Worm (Caenorhabditis elegans): Measurements from ENCODE around the gene B0024.13.

Gene B0024.13

DNA sequence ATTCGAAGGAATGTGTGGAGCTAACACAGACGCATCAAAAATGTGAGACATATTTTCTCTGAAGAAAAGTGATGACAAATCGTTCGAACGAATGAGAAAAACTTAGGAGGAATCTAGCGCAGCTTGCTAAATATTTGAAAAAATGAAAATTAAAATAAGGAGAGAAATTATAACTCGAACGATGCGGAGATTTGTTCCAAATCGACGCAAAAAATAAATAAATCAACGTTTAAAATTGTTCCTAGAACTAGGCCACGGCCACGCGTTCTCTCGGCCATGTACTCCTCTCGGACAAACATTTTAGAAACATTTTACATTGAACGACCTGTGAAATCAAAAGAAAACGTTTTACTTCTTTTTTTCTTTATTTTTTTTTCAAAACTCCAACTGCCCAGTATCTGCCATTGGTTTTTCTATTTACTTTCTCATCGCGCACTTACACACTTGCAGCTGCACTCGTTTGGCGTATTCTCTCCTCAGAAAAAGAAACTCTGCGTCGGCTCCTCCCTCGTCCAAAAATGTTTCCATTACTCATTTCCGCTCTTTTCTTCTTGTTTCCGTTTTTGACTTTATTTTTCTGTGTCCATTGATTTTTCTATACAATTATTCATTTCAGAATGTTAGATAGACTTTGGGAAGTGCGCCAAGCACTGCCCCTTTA, at the start of gene B0024.13, which contains the start of gene gna-1:
TSS of gene B0024.13 (plus strand) at position 611 of the 661 bp plus-strand sequence.
TSS of gene gna-1 (minus strand) at position 51 of the 661 bp plus-strand sequence.
- no peak for TF ChIP-seq unc-62 (GFP tag; optimal IDR thresholded peaks at IDR 0.05)

DNA sequence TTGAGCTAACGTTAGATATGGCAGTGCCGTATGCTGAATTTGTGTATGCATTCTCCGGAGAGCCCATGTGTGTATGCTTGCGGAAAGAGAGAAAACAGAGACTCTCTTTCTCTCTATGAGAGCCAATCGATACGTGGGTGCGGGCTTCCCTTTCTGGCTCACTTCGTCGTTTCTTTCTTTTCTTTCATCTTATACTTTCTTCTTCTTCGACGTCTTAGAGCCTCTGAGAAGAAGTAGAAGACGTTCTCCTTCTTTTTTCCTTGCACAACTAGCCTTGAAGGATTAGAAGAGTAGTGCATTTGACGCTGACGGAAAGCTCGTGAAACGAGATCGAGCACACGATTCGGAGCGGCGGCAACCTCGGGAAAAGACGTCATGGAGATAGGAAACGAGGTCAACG, 46.7 kb upstream of the B0024.13 start:
- no peak for TF ChIP-seq unc-62 (GFP tag; optimal IDR thresholded peaks at IDR 0.05)

DNA sequence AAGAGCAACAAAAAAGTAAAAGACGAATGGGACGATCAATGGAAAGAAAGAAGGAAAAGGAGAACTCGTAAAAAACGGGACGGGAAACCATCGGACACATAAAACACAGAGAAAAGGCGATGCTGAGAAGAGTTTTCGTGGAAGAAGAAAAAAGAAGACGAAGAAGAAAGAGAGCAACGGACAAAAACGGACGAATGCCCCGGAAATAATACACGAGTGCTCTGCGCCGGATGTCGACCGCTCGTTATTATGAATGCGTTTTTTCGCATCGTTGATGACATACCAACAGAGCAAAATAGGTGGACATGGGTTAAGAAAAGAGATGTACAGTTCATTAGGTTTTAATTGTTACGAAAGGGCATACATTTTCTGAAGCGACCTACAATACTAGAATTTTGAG, 44.9 kb upstream of the B0024.13 start, which contains the start of gene Y22F5A.11:
TSS of gene Y22F5A.11 (minus strand) at position 28 of the 400 bp plus-strand sequence.
- TF ChIP-seq unc-62 (GFP tag; optimal IDR thresholded peaks at IDR 0.05), result no peak

DNA sequence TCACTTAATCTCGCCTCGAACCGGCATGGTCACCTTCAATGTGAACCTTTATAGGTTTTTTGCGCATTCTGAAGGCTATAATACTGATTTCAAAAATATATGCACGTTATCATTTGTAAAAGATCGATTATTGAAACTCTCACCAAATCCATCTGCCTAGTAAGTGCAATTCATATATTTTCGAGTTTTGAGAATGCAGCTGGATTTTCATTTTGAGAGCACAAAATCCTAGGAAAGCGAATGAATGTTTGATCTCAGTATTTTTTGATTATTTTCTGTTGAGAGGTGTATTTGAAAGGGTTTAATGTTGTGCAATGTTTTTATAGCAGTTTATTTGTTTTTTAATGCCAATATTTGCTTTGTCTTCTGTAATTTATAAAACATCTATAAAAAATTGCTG, 44.5 kb upstream of the B0024.13 start:
- no peak for TF ChIP-seq unc-62 (GFP tag; optimal IDR thresholded peaks at IDR 0.05)

DNA sequence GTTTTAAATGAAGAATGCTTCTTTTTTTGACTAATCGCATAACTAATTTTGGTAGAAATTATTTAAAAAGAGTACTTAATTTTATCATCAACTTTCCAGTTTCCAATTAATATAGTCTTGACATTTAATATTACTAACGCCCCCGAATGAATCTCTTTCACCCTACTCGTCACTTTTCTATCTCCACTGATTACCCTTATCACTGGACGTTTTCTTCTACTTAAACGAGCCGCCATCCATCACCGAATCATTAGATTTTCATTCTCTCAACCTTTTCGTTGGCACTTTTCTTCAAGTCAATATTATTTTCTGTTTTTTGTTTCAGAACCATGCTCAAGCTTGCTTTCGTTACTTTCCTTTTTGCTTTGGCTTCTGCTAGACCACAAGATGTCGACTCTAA, 42.9 kb upstream of the B0024.13 start, which contains the start of gene lys-1:
TSS of gene lys-1 (plus strand) at position 326 of the 400 bp plus-strand sequence.
- no peak for TF ChIP-seq unc-62 (GFP tag; optimal IDR thresholded peaks at IDR 0.05)

DNA sequence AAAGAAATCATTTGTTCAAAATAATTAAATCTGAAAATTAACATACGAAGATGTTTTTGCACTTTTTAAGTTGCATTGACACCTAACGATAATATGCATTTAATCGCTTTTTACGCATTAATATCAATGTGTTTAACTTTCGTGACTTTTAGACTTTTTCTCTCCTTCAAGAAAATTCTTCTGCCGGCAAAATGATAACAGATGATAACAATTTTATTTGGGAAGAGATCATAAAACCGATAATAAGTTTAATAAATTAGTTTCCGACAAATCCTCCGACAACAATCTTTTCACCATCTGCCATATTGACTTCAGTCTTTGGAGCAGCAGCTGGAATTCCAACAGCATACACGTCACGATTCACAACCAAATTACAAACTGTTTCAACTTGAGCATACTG, 40.4 kb upstream of the B0024.13 start:
- TF ChIP-seq unc-62 (GFP tag; optimal IDR thresholded peaks at IDR 0.05), result no peak

DNA sequence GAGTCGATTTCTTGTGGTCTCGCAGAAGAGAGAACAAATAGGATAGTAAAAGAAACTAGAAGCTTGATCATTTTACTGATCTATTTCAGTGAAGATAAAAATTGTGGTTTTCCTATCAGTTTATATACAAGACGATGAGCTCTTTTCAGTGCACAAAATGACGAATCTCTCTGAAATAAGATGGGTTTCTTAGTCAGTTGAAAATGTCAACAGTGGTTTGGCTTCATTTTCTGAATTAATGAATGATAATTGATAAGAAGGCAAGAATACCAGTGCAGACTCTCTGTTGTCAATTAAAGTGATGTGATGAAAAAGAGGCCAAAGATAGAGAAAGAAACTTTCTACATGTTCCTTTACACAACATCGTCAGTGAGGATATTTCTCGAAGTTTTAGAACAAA, 39.1 kb upstream of the B0024.13 start, which contains the start of gene lys-2:
TSS of gene lys-2 (minus strand) at position 101 of the 400 bp plus-strand sequence.
- no peak for TF ChIP-seq unc-62 (GFP tag; optimal IDR thresholded peaks at IDR 0.05)

DNA sequence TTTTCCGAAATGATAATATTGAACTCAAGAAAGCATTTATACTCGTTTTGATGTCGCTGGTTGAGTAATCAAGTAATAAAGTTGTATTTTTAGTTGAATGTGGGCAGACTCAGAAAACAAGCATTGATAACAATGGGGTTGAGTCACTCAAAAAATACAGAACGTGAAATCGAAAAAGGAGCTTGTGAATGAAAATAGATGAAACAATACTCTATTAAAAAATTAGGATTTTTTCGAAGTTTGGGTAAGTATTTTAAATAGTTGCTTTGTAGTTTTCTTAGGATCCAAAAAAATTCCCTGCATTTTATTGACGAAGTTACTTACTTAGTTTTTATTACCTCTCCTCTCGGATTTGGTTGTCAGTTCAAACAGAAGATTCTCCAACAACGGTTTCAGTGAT, 37.1 kb upstream of the B0024.13 start, which contains the start of gene lys-3:
TSS of gene lys-3 (minus strand) at position 101 of the 400 bp plus-strand sequence.
- TF ChIP-seq unc-62 (GFP tag; optimal IDR thresholded peaks at IDR 0.05), result no peak

DNA sequence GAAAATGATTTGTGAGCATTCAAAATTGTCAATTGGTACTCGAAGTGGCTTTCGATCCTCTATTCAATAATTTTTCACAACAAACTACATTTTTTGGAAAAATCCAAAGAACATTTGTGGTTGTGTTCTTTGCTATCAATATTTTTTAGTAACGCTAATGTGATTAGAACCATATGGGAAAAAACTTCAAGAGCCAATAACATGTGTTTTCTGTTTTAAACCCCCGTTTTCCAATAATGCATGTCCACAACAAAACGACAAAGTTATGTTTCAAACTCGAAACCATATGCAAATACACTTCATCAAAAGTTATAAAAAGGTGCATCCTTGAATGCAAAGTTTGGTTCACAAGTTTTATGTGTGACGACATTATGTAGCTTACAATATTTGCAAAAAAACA, 34.7 kb upstream of the B0024.13 start:
- no peak for TF ChIP-seq unc-62 (GFP tag; optimal IDR thresholded peaks at IDR 0.05)

DNA sequence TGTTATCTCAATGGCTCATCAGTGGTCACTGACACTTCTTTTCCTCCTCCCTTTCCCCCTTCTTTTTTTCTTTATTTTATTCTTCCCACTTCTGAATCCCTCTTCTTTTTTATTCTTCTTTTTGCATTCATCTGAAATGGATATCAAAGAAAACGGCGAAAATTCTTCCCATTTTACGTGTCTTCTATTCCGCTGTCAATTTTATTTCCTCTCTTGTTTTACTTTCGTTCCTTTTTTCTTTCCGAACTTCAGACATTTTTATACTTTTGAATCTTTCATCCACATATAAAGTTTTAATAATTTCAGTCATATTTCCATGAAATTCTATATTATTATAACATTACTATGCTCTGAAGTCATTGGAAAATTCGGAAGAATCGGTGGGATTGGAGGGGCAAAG, 33.3 kb upstream of the B0024.13 start, which contains the start of gene B0024.3:
TSS of gene B0024.3 (plus strand) at position 301 of the 400 bp plus-strand sequence.
- no peak for TF ChIP-seq unc-62 (GFP tag; optimal IDR thresholded peaks at IDR 0.05)

DNA sequence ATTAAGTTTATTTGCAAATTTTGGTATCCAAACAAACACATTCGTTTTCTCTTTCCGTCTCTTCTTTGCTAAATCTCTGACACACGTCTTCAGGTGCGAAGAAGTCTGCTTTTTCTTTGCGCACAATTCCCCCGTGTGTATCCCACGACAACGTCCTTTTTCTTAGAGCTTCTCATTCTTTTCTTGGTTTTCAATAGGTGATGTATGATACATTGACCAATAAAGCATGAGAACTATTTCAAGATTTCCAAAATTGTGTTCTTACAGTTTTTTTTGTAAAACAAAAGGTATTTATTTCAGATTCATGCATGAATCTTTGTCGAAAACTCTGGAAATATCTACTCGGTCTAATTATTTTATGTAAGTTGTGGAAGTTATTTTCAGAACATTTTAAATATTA, 30.8 kb upstream of the B0024.13 start, which contains the start of gene B0024.15:
TSS of gene B0024.15 (plus strand) at position 301 of the 400 bp plus-strand sequence.
- TF ChIP-seq unc-62 (GFP tag; optimal IDR thresholded peaks at IDR 0.05), result no peak

DNA sequence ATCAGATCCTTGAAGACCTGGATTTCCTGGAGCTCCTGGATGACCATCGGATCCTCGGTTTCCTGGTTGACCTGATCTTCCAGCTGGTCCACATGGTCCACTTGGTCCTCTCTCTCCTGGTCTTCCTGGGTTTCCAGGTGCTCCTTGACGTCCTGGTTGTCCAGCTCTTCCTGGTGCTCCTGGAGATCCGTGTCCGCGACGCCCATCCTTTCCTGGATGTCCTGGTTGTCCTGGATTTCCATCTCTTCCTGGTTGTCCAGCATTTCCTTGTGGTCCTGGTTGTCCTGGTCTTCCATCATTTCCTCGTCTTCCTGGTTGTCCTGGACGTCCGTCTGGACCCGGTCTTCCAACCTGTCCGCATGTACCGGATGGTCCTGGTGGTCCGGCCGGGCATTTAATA, 28.7 kb upstream of the B0024.13 start:
- TF ChIP-seq unc-62 (GFP tag; optimal IDR thresholded peaks at IDR 0.05), result no peak

DNA sequence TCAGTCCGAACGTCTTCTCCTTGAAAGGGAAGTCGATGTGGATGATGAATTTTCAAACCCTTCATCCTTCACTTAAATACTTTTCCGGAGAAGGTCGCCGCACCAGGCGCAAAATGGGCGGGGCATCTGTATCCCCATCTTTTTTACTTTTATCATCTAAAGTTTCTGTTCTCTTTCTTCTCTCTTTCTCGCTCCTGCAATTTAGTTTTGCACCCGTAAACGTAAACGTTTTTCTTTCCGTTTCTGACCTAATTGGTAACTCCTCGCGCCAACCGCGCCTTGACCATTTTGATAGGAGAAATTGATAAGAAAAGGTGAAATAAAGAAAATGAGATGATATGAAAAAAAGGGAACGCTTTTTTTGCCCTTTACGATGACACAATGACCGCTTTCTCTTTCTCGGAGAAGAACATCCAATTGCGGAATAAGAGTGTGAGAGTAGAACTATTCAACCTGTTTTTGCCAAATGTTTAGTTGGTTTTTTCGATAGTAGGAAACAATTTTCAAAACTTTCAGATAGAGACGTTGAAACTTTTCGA, 27.6 kb upstream of the B0024.13 start, which contains the start of gene col-149:
TSS of gene col-149 (minus strand) at position 51 of the 539 bp plus-strand sequence.
- no peak for TF ChIP-seq unc-62 (GFP tag; optimal IDR thresholded peaks at IDR 0.05)

DNA sequence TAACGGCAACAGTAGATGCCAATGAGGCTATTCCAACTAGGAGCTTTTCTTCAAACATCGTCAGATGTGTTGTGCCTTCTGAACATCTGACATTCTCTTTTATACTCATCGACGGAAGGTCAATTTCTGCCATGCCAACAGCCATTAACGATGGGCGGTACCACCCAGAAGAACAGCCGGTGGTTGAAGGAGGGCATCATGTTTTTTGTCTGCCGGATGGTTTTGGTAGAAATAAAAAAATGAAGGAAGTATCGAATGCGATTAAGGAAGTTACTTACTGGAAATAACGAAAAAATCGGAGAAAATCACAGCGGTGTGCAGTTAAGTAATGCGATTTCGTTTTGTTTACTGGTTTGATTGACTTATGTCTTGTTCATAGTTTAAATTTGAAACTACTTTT, 26.0 kb upstream of the B0024.13 start, which contains the start of gene col-150:
TSS of gene col-150 (minus strand) at position 101 of the 400 bp plus-strand sequence.
- TF ChIP-seq unc-62 (GFP tag; optimal IDR thresholded peaks at IDR 0.05), result no peak

DNA sequence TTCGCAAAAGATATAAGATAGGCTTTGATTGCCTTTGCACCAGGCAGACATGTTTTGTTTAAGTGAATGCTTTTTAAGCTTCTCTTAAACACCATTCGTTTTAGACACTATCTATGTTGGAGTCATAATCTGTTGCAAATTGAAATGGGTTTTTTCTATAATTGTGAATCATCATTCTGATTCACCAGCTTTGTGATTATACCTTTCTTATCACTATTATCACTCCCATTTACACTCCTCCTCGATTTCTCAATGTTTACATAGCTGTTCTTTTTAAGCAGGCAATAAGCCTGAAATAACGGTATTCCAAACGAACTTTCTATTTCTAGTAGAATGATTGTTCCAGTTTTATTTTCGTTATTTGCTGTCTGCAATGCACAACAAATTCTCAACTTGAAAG, 23.4 kb upstream of the B0024.13 start, which contains the start of gene B0024.4:
TSS of gene B0024.4 (plus strand) at position 301 of the 400 bp plus-strand sequence.
- TF ChIP-seq unc-62 (GFP tag; optimal IDR thresholded peaks at IDR 0.05), result no peak

DNA sequence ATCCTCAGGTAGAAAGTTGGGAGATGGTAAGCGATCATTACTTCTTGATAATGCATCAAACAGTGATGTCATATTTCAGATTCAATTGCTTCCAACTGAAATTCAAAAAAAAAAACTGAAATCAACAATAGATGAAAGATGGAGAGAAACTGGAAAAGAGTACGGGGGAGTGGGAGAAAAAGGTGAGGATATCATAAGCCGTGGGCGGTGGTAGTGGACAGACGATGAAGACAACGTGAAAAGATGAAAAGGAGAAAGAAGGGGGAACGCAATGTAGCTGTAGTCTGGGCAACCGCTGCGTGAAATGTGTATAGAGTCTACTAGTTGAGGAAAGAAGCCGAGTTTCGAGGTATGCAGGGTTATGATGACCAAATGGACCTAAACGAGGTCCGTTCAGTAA, 13.2 kb upstream of the B0024.13 start, which contains the start of gene che-12:
TSS of gene che-12 (minus strand) at position 101 of the 400 bp plus-strand sequence.
- no peak for TF ChIP-seq unc-62 (GFP tag; optimal IDR thresholded peaks at IDR 0.05)

DNA sequence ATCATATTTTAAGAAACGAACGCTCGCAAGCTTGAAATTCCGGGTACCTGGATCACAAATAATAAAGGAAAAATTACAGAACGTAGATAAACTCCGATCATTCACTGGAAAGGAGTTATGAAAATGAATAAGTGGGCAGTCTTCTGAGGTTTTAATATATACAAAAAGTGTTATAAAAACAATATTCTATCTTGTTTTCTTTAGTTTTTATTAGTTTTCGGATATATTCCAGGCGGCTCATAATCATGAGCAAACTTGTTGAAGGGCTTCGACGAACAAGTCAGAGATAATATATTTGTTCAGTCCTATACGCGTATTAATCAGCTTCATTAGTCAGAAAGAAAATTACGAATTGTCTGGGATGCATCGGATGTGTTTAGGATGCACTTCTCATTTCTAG, 6.6 kb upstream of the B0024.13 start, which contains the start of gene gcy-6:
TSS of gene gcy-6 (minus strand) at position 101 of the 400 bp plus-strand sequence.
- TF ChIP-seq unc-62 (GFP tag; optimal IDR thresholded peaks at IDR 0.05), result no peak
